Worm (Caenorhabditis elegans) whole organism, L2 larva: ENCODE results near the gene srd-25.

ENCODE experiments used
- ama-1 ChIP-seq: fragments of 150-350 bp; optimal IDR thresholded peaks from 2 replicates; lab custom pipeline; 2018; ENCODE audit warnings: inconsistent platforms
- egl-27 ChIP-seq: sonication (generic microtip); optimal IDR thresholded peaks from 3 replicates; lab custom pipeline; 2017; ENCODE audit warnings: missing biosample characterization, missing genetic modification reagents, missing genetic modification characterization
- elt-3 ChIP-seq: sonication (generic microtip); optimal IDR thresholded peaks from 2 replicates; lab custom pipeline; 2017; ENCODE audit warnings: missing biosample characterization, missing genetic modification characterization
- fos-1 ChIP-seq: fragments of 150-350 bp; optimal IDR thresholded peaks from 2 replicates; lab custom pipeline; 2014; ENCODE audit warnings: missing biosample characterization, missing genetic modification characterization
- lin-13 ChIP-seq: fragments of 150-350 bp; optimal IDR thresholded peaks from 2 replicates; lab custom pipeline; 2014; ENCODE audit warnings: missing biosample characterization, missing genetic modification reagents, missing genetic modification characterization
- lin-39 ChIP-seq: fragments of 150-350 bp; optimal IDR thresholded peaks from 2 replicates; lab custom pipeline; 2014; ENCODE audit warnings: missing biosample characterization, missing genetic modification reagents, missing genetic modification characterization
- lsy-2 ChIP-seq, 2 experiments: fragments of 150-350 bp in 1 of 2; sonication (generic microtip) in 1 of 2; optimal IDR thresholded peaks; 2 replicates each; lab custom pipeline; 2014 to 2017; ENCODE audit warnings: missing biosample characterization in 2 of 2, missing genetic modification characterization in 2 of 2
- mab-5 ChIP-seq: fragments of 150-350 bp; optimal IDR thresholded peaks from 2 replicates; lab custom pipeline; 2014; ENCODE audit warnings: missing biosample characterization, missing genetic modification characterization
- mdl-1 ChIP-seq, 2 experiments: fragments of 150-350 bp in 1 of 2; sonication (generic microtip) in 1 of 2; optimal IDR thresholded peaks; 2 replicates each; lab custom pipeline; 2017; ENCODE audit warnings: missing biosample characterization in 2 of 2, missing genetic modification characterization in 2 of 2
- nhr-25 ChIP-seq: fragments of 150-350 bp; sonication (generic microtip); optimal IDR thresholded peaks from 3 replicates; lab custom pipeline; 2014; ENCODE audit warnings: missing biosample characterization, missing genetic modification characterization

- TF ChIP-seq mdl-1 (tag; optimal IDR thresholded peaks at IDR 0.05; lab: Kevin White, UChicago): no peak
- no peak for TF ChIP-seq mab-5 (tag; lab: Kevin White, UChicago)
- no peak for TF ChIP-seq egl-27 (tag; lab: Kevin White, UChicago)
- no peak for TF ChIP-seq lin-13 (GFP tag; lab: Kevin White, UChicago)
- no peak for TF ChIP-seq fos-1
- TF ChIP-seq lsy-2 (tag; optimal IDR thresholded peaks at IDR 0.05; lab: Kevin White, UChicago): no peak
- TF ChIP-seq nhr-25: no peak
- no peak for TF ChIP-seq ama-1 (lab: Kevin White, UChicago)
- TF ChIP-seq elt-3 (tag; lab: Kevin White, UChicago): no peak
- no peak for TF ChIP-seq lin-39 (tag; lab: Kevin White, UChicago)
Observed at ce11 chrV:7641718-7642117, 9.9 kb downstream of the srd-25 start.
